Fruit fly (Drosophila melanogaster): ENCODE measurements around the gene beg.

Gene beg

dm6 chr3L:16986062-16987013 lies 49.1 kb upstream of the beg start (continued):
- TF ChIP-seq CG18262 (tag; optimal IDR thresholded peaks at IDR 0.05) = peak; percentile 81
- TF ChIP-seq Taf1 (GFP tag; IDR thresholded peaks at IDR 0.05) = no peak
- peak; percentile 71 for TF ChIP-seq CG9727 (GFP tag; optimal IDR thresholded peaks at IDR 0.05)
- TF ChIP-seq CG12659 (GFP tag; optimal IDR thresholded peaks at IDR 0.05) = peak; percentile 30
- peak; percentile 54 for TF ChIP-seq sob (GFP tag; IDR thresholded peaks at IDR 0.05)
- TF ChIP-seq CG1529 (GFP tag; optimal IDR thresholded peaks at IDR 0.05) = peak; percentile 34
- no peak for TF ChIP-seq Bgb (GFP tag; IDR thresholded peaks at IDR 0.05; ENCODE audit: partially characterized antibody)
- TF ChIP-seq tio (GFP tag; optimal IDR thresholded peaks at IDR 0.05) = peak; percentile 73
- no peak for TF ChIP-seq CG6683 (GFP tag; optimal IDR thresholded peaks at IDR 0.05)
- peak; percentile 20; the same call in 1 of the 3 replicates for TF ChIP-seq ase (GFP tag; IDR thresholded peaks at IDR 0.05)
- TF ChIP-seq CG6765 (GFP tag; optimal IDR thresholded peaks at IDR 0.05) = no peak
- no peak for TF ChIP-seq CG42726 (GFP tag; IDR thresholded peaks at IDR 0.05; ENCODE audit: partially characterized antibody)
- TF ChIP-seq seq (GFP tag; IDR thresholded peaks at IDR 0.05) = 0 out of 2 replicates have a peak, but pooled peaks have one; percentile 18
- no peak for TF ChIP-seq CG2199 (GFP tag; IDR thresholded peaks at IDR 0.05)
- TF ChIP-seq CG34224 (GFP tag; IDR thresholded peaks at IDR 0.05; ENCODE audit: partially characterized antibody) = no peak
- no peak for TF ChIP-seq CG10274 (GFP tag; optimal IDR thresholded peaks at IDR 0.05)
- TF ChIP-seq knrl (GFP tag; IDR thresholded peaks at IDR 0.05; ENCODE audit: partially characterized antibody) = no peak
- no peak for TF ChIP-seq Fer2 (tag; optimal IDR thresholded peaks at IDR 0.05)
- TF ChIP-seq eve (GFP tag; optimal IDR thresholded peaks at IDR 0.05) = peak in 1 of 2 experiments; percentile 33
- TF ChIP-seq Tbp (GFP tag; optimal IDR thresholded peaks at IDR 0.05) = no peak
- peak; percentile 19; the same call in 1 of the 2 replicates for TF ChIP-seq CG13287 (GFP tag; IDR thresholded peaks at IDR 0.05; ENCODE audit: partially characterized antibody)
- TF ChIP-seq fd3F (GFP tag; optimal IDR thresholded peaks at IDR 0.05) = no peak
- no peak for TF ChIP-seq tup (GFP tag; optimal IDR thresholded peaks at IDR 0.05)
- TF ChIP-seq pnt (GFP tag; optimal IDR thresholded peaks at IDR 0.05) = no peak
- TF ChIP-seq CG6854 (GFP tag; optimal IDR thresholded peaks at IDR 0.05) = peak; percentile 14
- peak in 1 of 2 experiments; percentile 39 for TF ChIP-seq chif (GFP tag; optimal IDR thresholded peaks at IDR 0.05)
- TF ChIP-seq dmrt99B (tag; optimal IDR thresholded peaks at IDR 0.05) = peak; percentile 73
- TF ChIP-seq CG7786 (GFP tag; optimal IDR thresholded peaks at IDR 0.05) = peak; percentile 11
- no peak for TF ChIP-seq HLH54F (GFP tag; optimal IDR thresholded peaks at IDR 0.05)
- TF ChIP-seq CG7271 (tag; optimal IDR thresholded peaks at IDR 0.05) = no peak
- TF ChIP-seq B-H2 (GFP tag; optimal IDR thresholded peaks at IDR 0.05) = no peak
- no peak for TF ChIP-seq her (GFP tag; optimal IDR thresholded peaks at IDR 0.05)
- peak; percentile 33 for TF ChIP-seq CG16863 (GFP tag; optimal IDR thresholded peaks at IDR 0.05)
- peak; percentile 60 for TF ChIP-seq Sox102F (GFP tag; optimal IDR thresholded peaks at IDR 0.05)
- TF ChIP-seq amos (GFP tag; IDR thresholded peaks at IDR 0.05; ENCODE audit: partially characterized antibody) = no peak
- TF ChIP-seq Hey (tag; optimal IDR thresholded peaks at IDR 0.05) = no peak
- TF ChIP-seq Dip3 (GFP tag; optimal IDR thresholded peaks at IDR 0.05) = no peak
- no peak for TF ChIP-seq lbe (GFP tag; optimal IDR thresholded peaks at IDR 0.05)
- no peak for TF ChIP-seq CG4282 (GFP tag; optimal IDR thresholded peaks at IDR 0.05)
- TF ChIP-seq bbx (GFP tag; IDR thresholded peaks at IDR 0.05; ENCODE audit: partially characterized antibody) = no peak
- TF ChIP-seq CG17829 (tag; optimal IDR thresholded peaks at IDR 0.05) = peak; percentile 58
- TF ChIP-seq MTF-1 (GFP tag; optimal IDR thresholded peaks at IDR 0.05; ENCODE audit: borderline replicate concordance) = peak; percentile 0
- peak; percentile 38 for TF ChIP-seq kay (GFP tag; optimal IDR thresholded peaks at IDR 0.05)
- TF ChIP-seq D (optimal IDR thresholded peaks at IDR 0.05) = no peak
- peak; percentile 67 for TF ChIP-seq D (GFP tag; optimal IDR thresholded peaks at IDR 0.05)
- TF ChIP-seq slp2 (GFP tag; optimal IDR thresholded peaks at IDR 0.05) = no peak
- TF ChIP-seq CG17612 (GFP tag; IDR thresholded peaks at IDR 0.05) = no peak
- peak; percentile 23 for TF ChIP-seq gro (GFP tag; optimal IDR thresholded peaks at IDR 0.05)

Data from whole organism, embryonic.